Worm (Caenorhabditis elegans) whole organism, late embryonic: ENCODE results near the gene F36G9.15.

ENCODE experiments used
- C08G9.2 ChIP-seq: sonication (generic microtip); optimal IDR thresholded peaks from 2 replicates; lab custom pipeline; 2016; ENCODE audit warnings: mild to moderate bottlenecking, missing genetic modification characterization, moderate library complexity, missing compliant biosample characterization
- K02D7.2 ChIP-seq: sonication (generic microtip); optimal IDR thresholded peaks from 2 replicates; lab custom pipeline; 2017; ENCODE audit warnings: mild to moderate bottlenecking, missing genetic modification characterization, missing compliant biosample characterization
- Y22D7AL.16 ChIP-seq: sonication (generic microtip); optimal IDR thresholded peaks from 2 replicates; lab custom pipeline; 2016; ENCODE audit warnings: missing genetic modification characterization, missing compliant biosample characterization
- ahr-1 ChIP-seq: sonication (generic microtip); optimal IDR thresholded peaks from 2 replicates; lab custom pipeline; 2016; ENCODE audit warnings: missing genetic modification characterization, missing compliant biosample characterization
- ama-1 ChIP-seq: fragments of 150-350 bp; optimal IDR thresholded peaks from 2 replicates; lab custom pipeline; 2014
- ceh-18 ChIP-seq: sonication (generic microtip); optimal IDR thresholded peaks from 2 replicates; lab custom pipeline; 2016; ENCODE audit warnings: missing genetic modification characterization, missing compliant biosample characterization
- ceh-19 ChIP-seq: fragments of 200-800 bp; sonication (Bioruptor generic); optimal IDR thresholded peaks from 2 replicates; lab custom pipeline; 2018; ENCODE audit warnings: mild to moderate bottlenecking, missing genetic modification characterization, missing compliant biosample characterization
- ceh-30 ChIP-seq: fragments of 150-350 bp; optimal IDR thresholded peaks from 2 replicates; lab custom pipeline; 2014; ENCODE audit warnings: missing biosample characterization, missing genetic modification characterization
- ceh-45 ChIP-seq: fragments of 200-800 bp; sonication (Bioruptor generic); IDR thresholded peaks from 2 replicates; pipeline ENCODE4 v1.3.6; 2022; ENCODE audit warnings: missing genetic modification reagents, missing genetic modification characterization, missing compliant biosample characterization
- ceh-48 ChIP-seq: sonication (generic microtip); optimal IDR thresholded peaks from 2 replicates; lab custom pipeline; 2016; ENCODE audit warnings: missing genetic modification characterization, inconsistent platforms, missing compliant biosample characterization
- elt-2 ChIP-seq: sonication (generic microtip); optimal IDR thresholded peaks from 2 replicates; lab custom pipeline; 2016; ENCODE audit warnings: missing genetic modification reagents, missing genetic modification characterization, missing compliant biosample characterization
- fax-1 ChIP-seq: sonication (generic microtip); optimal IDR thresholded peaks from 2 replicates; lab custom pipeline; 2016; ENCODE audit warnings: missing genotype, missing genetic modification characterization, missing compliant biosample characterization
- fkh-10 ChIP-seq: fragments of 150-350 bp; optimal IDR thresholded peaks from 2 replicates; lab custom pipeline; 2014; ENCODE audit warnings: missing biosample characterization, missing genetic modification reagents, missing genetic modification characterization
- gmeb-2 ChIP-seq: sonication (generic microtip); optimal IDR thresholded peaks from 2 replicates; lab custom pipeline; 2016; ENCODE audit warnings: missing genetic modification characterization, inconsistent platforms, missing compliant biosample characterization
- hlh-13 ChIP-seq: fragments of 200-800 bp; sonication (Bioruptor generic); optimal IDR thresholded peaks from 2 replicates; lab custom pipeline; 2018; ENCODE audit warnings: mild to moderate bottlenecking, missing genetic modification characterization, missing compliant biosample characterization
- hlh-15 ChIP-seq: sonication (generic microtip); optimal IDR thresholded peaks from 2 replicates; lab custom pipeline; 2016; ENCODE audit warnings: missing genetic modification characterization, missing compliant biosample characterization
- hlh-30 ChIP-seq: sonication (generic microtip); optimal IDR thresholded peaks from 2 replicates; lab custom pipeline; 2017; ENCODE audit warnings: antibody characterized with exemption, missing genetic modification characterization, missing compliant biosample characterization; ENCODE audit not compliant: insufficient read depth
- hlh-6 ChIP-seq: sonication (generic microtip); optimal IDR thresholded peaks from 2 replicates; lab custom pipeline; 2016; ENCODE audit warnings: missing genotype, missing genetic modification characterization, missing compliant biosample characterization
- hlh-8 ChIP-seq: sonication (generic microtip); optimal IDR thresholded peaks from 2 replicates; lab custom pipeline; 2016; ENCODE audit warnings: missing genotype, missing genetic modification characterization, missing compliant biosample characterization
- madf-2 ChIP-seq: sonication (generic microtip); optimal IDR thresholded peaks from 2 replicates; lab custom pipeline; 2017; ENCODE audit warnings: missing genetic modification characterization, missing compliant biosample characterization
- mec-3 ChIP-seq: sonication (generic microtip); optimal IDR thresholded peaks from 2 replicates; lab custom pipeline; 2016; ENCODE audit warnings: borderline replicate concordance, missing genetic modification characterization, missing compliant biosample characterization
- npax-4 ChIP-seq: sonication (generic microtip); optimal IDR thresholded peaks from 2 replicates; lab custom pipeline; 2016; ENCODE audit warnings: missing genetic modification characterization, missing compliant biosample characterization
- odd-2 ChIP-seq: sonication (generic microtip); optimal IDR thresholded peaks from 2 replicates; lab custom pipeline; 2017; ENCODE audit warnings: antibody characterized with exemption, mild to moderate bottlenecking, missing genetic modification characterization, missing compliant biosample characterization
- pat-9 ChIP-seq: fragments of 200-800 bp; sonication (Bioruptor generic); optimal IDR thresholded peaks from 2 replicates; lab custom pipeline; 2018; ENCODE audit warnings: mild to moderate bottlenecking, missing genetic modification characterization, moderate library complexity, missing compliant biosample characterization
- pax-1 ChIP-seq: fragments of 150-350 bp; optimal IDR thresholded peaks from 2 replicates; lab custom pipeline; 2014; ENCODE audit warnings: missing biosample characterization, missing genetic modification characterization
- pqm-1 ChIP-seq: sonication (generic microtip); optimal IDR thresholded peaks from 2 replicates; lab custom pipeline; 2016; ENCODE audit warnings: missing genetic modification characterization, missing compliant biosample characterization
- pros-1 ChIP-seq: fragments of 150-350 bp; optimal IDR thresholded peaks from 2 replicates; lab custom pipeline; 2014; ENCODE audit warnings: missing biosample characterization, missing genetic modification reagents, missing genetic modification characterization
- ref-2 ChIP-seq: sonication (generic microtip); optimal IDR thresholded peaks from 2 replicates; lab custom pipeline; 2016; ENCODE audit warnings: missing genetic modification characterization, missing compliant biosample characterization
- rnt-1 ChIP-seq: sonication (generic microtip); optimal IDR thresholded peaks from 2 replicates; lab custom pipeline; 2016; ENCODE audit warnings: missing genetic modification characterization, missing compliant biosample characterization
- sdc-2 ChIP-seq: sonication (generic microtip); optimal IDR thresholded peaks from 2 replicates; lab custom pipeline; 2016; ENCODE audit warnings: missing genotype, missing genetic modification characterization, missing compliant biosample characterization
- sox-2 ChIP-seq: fragments of 200-800 bp; sonication (Bioruptor generic); IDR thresholded peaks from 2 replicates; pipeline ENCODE4 v1.3.6; 2022; ENCODE audit warnings: missing genetic modification reagents, missing genetic modification characterization, missing compliant biosample characterization
- sox-4 ChIP-seq: sonication (generic microtip); optimal IDR thresholded peaks from 2 replicates; lab custom pipeline; 2017; ENCODE audit warnings: mild to moderate bottlenecking, missing genetic modification characterization, inconsistent platforms, missing compliant biosample characterization
- tbx-7 ChIP-seq: sonication (generic microtip); optimal IDR thresholded peaks from 2 replicates; lab custom pipeline; 2016; ENCODE audit warnings: missing genotype, missing genetic modification characterization, missing compliant biosample characterization
- ttx-3 ChIP-seq: sonication (generic microtip); optimal IDR thresholded peaks from 2 replicates; lab custom pipeline; 2016; ENCODE audit warnings: missing genetic modification reagents, missing genetic modification characterization, missing compliant biosample characterization
- unc-55 ChIP-seq: sonication (generic microtip); optimal IDR thresholded peaks from 2 replicates; lab custom pipeline; 2017; ENCODE audit warnings: missing biosample characterization, missing genetic modification reagents, missing genetic modification characterization
- unc-86 ChIP-seq: sonication (generic microtip); optimal IDR thresholded peaks from 2 replicates; lab custom pipeline; 2016; ENCODE audit warnings: missing genetic modification characterization, missing compliant biosample characterization
- ztf-16 ChIP-seq: sonication (generic microtip); optimal IDR thresholded peaks from 2 replicates; lab custom pipeline; 2017; ENCODE audit warnings: missing genetic modification characterization, missing compliant biosample characterization

The F36G9.15 gene

DNA sequence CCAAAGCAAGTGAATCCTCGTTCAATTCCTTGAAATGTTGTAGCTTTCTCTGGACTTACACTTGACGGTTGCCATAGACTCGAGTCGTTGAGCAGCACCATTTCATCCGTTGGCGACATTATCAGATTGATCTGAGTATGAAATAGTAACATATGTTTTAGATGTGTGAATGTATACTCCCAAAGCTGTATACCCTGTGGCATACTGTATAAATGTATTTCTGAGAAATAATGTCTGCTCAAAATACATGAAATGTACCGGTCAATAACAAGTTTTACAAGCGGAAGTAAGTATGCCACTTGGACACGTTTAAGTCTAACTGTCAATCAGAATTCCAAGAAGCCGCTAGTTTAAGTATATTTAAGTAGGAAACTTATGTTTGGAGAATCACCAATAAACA lies 21.6 kb upstream of the F36G9.15 start, which contains the start of gene str-233:
Gene str-233, minus strand, starts transcription at position 101 of the 400 bp plus-strand sequence.
- TF ChIP-seq sdc-2: no peak
- no peak for TF ChIP-seq ceh-48
- TF ChIP-seq pqm-1 (tag; lab: Kevin White, UChicago): no peak
- TF ChIP-seq fkh-10: no peak
- no peak for TF ChIP-seq gmeb-2 (tag; lab: Kevin White, UChicago)
- no peak for TF ChIP-seq C08G9.2 (tag; lab: Kevin White, UChicago)
- TF ChIP-seq ceh-18 (tag; lab: Kevin White, UChicago): no peak
- no peak for TF ChIP-seq ceh-19 (GFP tag; lab: Kevin White, UChicago)
- TF ChIP-seq sox-4: no peak
- no peak for TF ChIP-seq rnt-1 (tag; lab: Kevin White, UChicago)
- TF ChIP-seq, all 69 proteins: peak for 0

DNA sequence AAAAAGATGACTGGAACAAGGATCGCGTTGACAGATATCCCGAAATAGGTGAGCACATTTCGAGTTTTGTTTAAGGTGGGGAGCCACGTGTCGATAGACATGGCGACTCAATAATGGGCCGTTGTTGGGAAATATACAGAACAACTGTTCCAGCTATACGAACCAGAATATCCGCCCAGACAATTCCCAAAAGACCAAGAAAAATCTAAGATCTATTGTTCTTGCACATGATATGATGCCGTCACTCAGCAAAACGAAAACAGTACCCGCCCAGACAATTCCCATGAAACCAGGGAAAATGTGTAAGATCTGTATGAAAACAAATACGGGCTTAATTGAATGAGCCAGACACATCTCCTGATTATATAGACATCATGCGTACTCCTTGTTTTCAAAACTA lies 19.5 kb upstream of the F36G9.15 start, which contains the start of gene str-231:
Gene str-231, minus strand, starts transcription at position 101 of the 400 bp plus-strand sequence.
- TF ChIP-seq sox-2 (GFP tag; lab: Robert Waterston, UW) (no peak), unc-86 (tag; lab: Kevin White, UChicago) (no peak), unc-55 (GFP tag; lab: Kevin White, UChicago) (no peak), ttx-3 (tag; lab: Kevin White, UChicago) (no peak), ama-1 (no peak), odd-2 (tag; lab: Kevin White, UChicago) (no peak), pax-1 (tag; lab: Kevin White, UChicago) (no peak), tbx-7 (tag; lab: Kevin White, UChicago) (no peak)

DNA sequence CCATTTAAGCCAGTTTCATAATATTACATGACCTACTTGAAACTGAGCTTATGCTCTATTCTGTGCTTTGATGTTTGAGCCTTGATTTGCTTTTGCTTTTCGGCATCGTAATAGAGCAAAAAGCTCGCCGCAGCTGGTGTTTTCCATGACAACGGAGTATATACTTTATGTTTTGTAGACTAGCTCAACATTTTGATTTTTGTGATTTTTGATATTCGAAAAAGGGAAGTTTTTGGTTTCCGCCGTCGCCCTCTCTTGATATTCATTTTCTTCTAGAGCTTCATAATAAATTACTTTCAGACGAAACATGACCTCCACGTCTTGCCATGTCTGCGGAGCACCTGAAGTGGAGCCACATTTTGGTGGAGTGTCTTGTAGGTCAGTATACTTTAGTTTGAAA lies 14.3 kb upstream of the F36G9.15 start, which contains the start of gene nhr-63:
Gene nhr-63, plus strand, starts transcription at position 301 of the 400 bp plus-strand sequence.
- TF ChIP-seq hlh-15 (tag; lab: Kevin White, UChicago) (no peak), C08G9.2 (tag; lab: Kevin White, UChicago) (no peak), elt-2 (no peak), odd-2 (tag; lab: Kevin White, UChicago) (no peak), gmeb-2 (tag; lab: Kevin White, UChicago) (no peak), Y22D7AL.16 (tag; lab: Kevin White, UChicago) (no peak), ztf-16 (tag; lab: Kevin White, UChicago) (no peak), unc-86 (tag; lab: Kevin White, UChicago) (no peak), hlh-30 (tag; lab: Kevin White, UChicago) (no peak), sox-4 (no peak), mec-3 (tag; lab: Kevin White, UChicago) (no peak)

DNA sequence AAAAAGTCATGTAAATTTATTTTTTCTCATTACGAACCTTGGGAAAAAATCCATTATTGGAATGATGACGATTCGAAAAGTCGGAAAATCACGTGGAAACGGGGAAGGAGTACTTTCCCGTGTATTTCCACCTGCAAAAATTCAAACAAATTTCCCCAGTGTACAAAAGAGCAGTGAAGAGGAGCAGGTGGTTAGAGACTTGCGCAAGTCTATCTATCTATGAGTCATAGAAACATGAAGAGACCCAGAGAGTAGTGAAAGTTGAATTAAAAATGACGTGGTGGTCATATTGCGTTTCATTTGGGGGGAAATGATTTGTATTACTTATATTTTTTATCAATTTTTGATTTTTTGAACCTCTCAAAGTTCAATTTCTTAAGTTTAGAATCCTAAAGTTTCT lies 12.5 kb upstream of the F36G9.15 start, which contains the start of gene nhr-50:
Gene nhr-50, minus strand, starts transcription at position 199 of the 400 bp plus-strand sequence.
- TF ChIP-seq hlh-30 (tag; lab: Kevin White, UChicago): peak; percentile 15
- TF ChIP-seq sdc-2: no peak

DNA sequence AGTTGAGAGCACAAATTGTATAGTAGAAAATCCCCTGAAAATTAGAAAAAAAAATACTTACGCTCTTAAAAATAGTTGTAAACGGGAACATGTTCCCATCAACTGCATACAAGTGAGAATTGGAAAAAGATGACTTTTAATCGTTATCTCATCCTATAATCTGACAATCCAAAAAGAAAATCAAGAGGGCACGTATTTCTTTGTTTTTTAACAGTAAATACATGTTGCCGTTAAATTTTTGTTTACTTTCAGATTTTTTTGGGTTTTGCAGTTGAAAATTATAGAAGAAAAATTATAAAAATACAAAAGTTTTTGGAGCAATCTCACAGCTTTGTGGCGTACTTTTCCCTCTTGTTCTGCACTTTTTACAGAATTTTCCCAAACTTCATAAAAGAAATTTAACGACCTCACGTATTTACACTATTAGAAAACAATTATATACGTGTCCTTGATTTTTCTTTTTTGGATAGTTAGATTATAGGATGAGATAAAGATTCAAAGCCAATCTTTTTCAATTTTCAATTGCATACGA lies 8.7 kb upstream of the F36G9.15 start, which contains the start of the genes C06C6.9 and C06C6.8:
Gene C06C6.9, minus strand, starts transcription at position 101 of the 532 bp plus-strand sequence.
Gene C06C6.8, plus strand, starts transcription at position 482 of the 532 bp plus-strand sequence.
- TF ChIP-seq pros-1 (tag; lab: Kevin White, UChicago): no peak
- TF ChIP-seq ceh-30: no peak
- TF ChIP-seq ceh-45 (GFP tag; lab: Robert Waterston, UW): no peak
- TF ChIP-seq ref-2 (tag; lab: Kevin White, UChicago): no peak
- no peak for TF ChIP-seq unc-86 (tag; lab: Kevin White, UChicago)
- no peak for TF ChIP-seq K02D7.2 (tag; lab: Kevin White, UChicago)
- TF ChIP-seq pax-1 (tag; lab: Kevin White, UChicago): no peak
- no peak for TF ChIP-seq rnt-1 (tag; lab: Kevin White, UChicago)
- no peak for TF ChIP-seq hlh-8 (tag; lab: Kevin White, UChicago)
- TF ChIP-seq hlh-6 (tag; lab: Kevin White, UChicago): no peak
- TF ChIP-seq madf-2: no peak
- no peak for TF ChIP-seq hlh-30 (tag; lab: Kevin White, UChicago)
- no peak for TF ChIP-seq fax-1 (tag; lab: Kevin White, UChicago)
- no peak for TF ChIP-seq C08G9.2 (tag; lab: Kevin White, UChicago)
- TF ChIP-seq npax-4 (tag; lab: Kevin White, UChicago): no peak
- TF ChIP-seq hlh-13 (GFP tag; lab: Kevin White, UChicago): no peak
- TF ChIP-seq ahr-1 (tag; lab: Kevin White, UChicago): no peak
- no peak for TF ChIP-seq pat-9
